Worm (Caenorhabditis elegans): ENCODE measurements around the gene gbb-2.
A peak's percentile ranks its signal among the peaks of the same experiment; 100 is the strongest.

Gene gbb-2

ce11 chrIV:4446884-4447283 lies 59.7 kb downstream of the gbb-2 start (continued):
- TF ChIP-seq unc-30 (tag; optimal IDR thresholded peaks at IDR 0.05): no peak
- TF ChIP-seq pax-3 (tag; optimal IDR thresholded peaks at IDR 0.05): no peak
- no peak for TF ChIP-seq skn-1 (tag; optimal IDR thresholded peaks at IDR 0.05)
- TF ChIP-seq snu-23 (GFP tag; optimal IDR thresholded peaks at IDR 0.05): peak; percentile 44
- TF ChIP-seq nhr-85 (tag): peak; percentile 39
- no peak for TF ChIP-seq alr-1 (tag; optimal IDR thresholded peaks at IDR 0.05; ENCODE audit: borderline replicate concordance)
- TF ChIP-seq ama-1 (optimal IDR thresholded peaks at IDR 0.05): peak; percentile 74
- TF ChIP-seq swsn-7 (tag; optimal IDR thresholded peaks at IDR 0.05): peak; percentile 41
- no peak for TF ChIP-seq nhr-84 (tag; optimal IDR thresholded peaks at IDR 0.05)
- TF ChIP-seq jun-1 (tag; optimal IDR thresholded peaks at IDR 0.05): peak; percentile 47
- peak; percentile 72 for TF ChIP-seq mep-1 (tag; optimal IDR thresholded peaks at IDR 0.05)
- no peak for TF ChIP-seq ztf-4 (tag; optimal IDR thresholded peaks at IDR 0.05)
- TF ChIP-seq snpc-4 (tag; optimal IDR thresholded peaks at IDR 0.05): no peak
- no peak for TF ChIP-seq tlp-1 (tag; optimal IDR thresholded peaks at IDR 0.05)
- TF ChIP-seq ztf-11 (tag; optimal IDR thresholded peaks at IDR 0.05): peak in 1 of 2 experiments; percentile 23
- no peak for TF ChIP-seq ceh-90 (tag; optimal IDR thresholded peaks at IDR 0.05)
- TF ChIP-seq C16A3.4 (tag; optimal IDR thresholded peaks at IDR 0.05): no peak
- peak in 2 of 3 experiments; percentile 16 for TF ChIP-seq ceh-82 (tag; optimal IDR thresholded peaks at IDR 0.05)
- TF ChIP-seq efl-3 (GFP tag; optimal IDR thresholded peaks at IDR 0.05): no peak
- TF ChIP-seq nhr-28 (tag; optimal IDR thresholded peaks at IDR 0.05): no peak
- TF ChIP-seq sox-4 (tag; optimal IDR thresholded peaks at IDR 0.05): no peak
- no peak for TF ChIP-seq egl-13 (tag; optimal IDR thresholded peaks at IDR 0.05)
- peak; percentile 16 for TF ChIP-seq aly-2 (tag; optimal IDR thresholded peaks at IDR 0.05)
- TF ChIP-seq hpl-2 (GFP tag; optimal IDR thresholded peaks at IDR 0.05): peak; percentile 10
- no peak for TF ChIP-seq unc-62 (GFP tag; optimal IDR thresholded peaks at IDR 0.05)
- no peak for TF ChIP-seq vab-15 (tag; optimal IDR thresholded peaks at IDR 0.05)
- TF ChIP-seq ets-5 (GFP tag; IDR thresholded peaks at IDR 0.05): no peak
- TF ChIP-seq sptf-1 (tag; optimal IDR thresholded peaks at IDR 0.05): no peak
- TF ChIP-seq dsc-1 (tag; optimal IDR thresholded peaks at IDR 0.05): no peak
- no peak for TF ChIP-seq pag-3 (tag; optimal IDR thresholded peaks at IDR 0.05; ENCODE audit: borderline replicate concordance, insufficient read depth)
- peak; percentile 63 for TF ChIP-seq nhr-71 (tag; optimal IDR thresholded peaks at IDR 0.05)
- no peak for TF ChIP-seq nhr-76 (tag; optimal IDR thresholded peaks at IDR 0.05)
- TF ChIP-seq fkh-4 (tag; optimal IDR thresholded peaks at IDR 0.05; ENCODE audit: borderline replicate concordance): no peak
- peak in 1 of 2 experiments; percentile 43 for TF ChIP-seq mdl-1 (tag; optimal IDR thresholded peaks at IDR 0.05)
- TF ChIP-seq unc-86 (tag; optimal IDR thresholded peaks at IDR 0.05): no peak
- TF ChIP-seq C04F5.9 (tag; optimal IDR thresholded peaks at IDR 0.05): no peak
- peak in 1 of 6 experiments; percentile 15 for TF ChIP-seq elt-3 (tag; optimal IDR thresholded peaks at IDR 0.05)
- TF ChIP-seq tbx-2 (tag; optimal IDR thresholded peaks at IDR 0.05): no peak
- no peak for TF ChIP-seq sup-37 (GFP tag; optimal IDR thresholded peaks at IDR 0.05)
- no peak for TF ChIP-seq unc-130 (tag; optimal IDR thresholded peaks at IDR 0.05)
- TF ChIP-seq nhr-11 (tag; optimal IDR thresholded peaks at IDR 0.05): no peak
- TF ChIP-seq fkh-8 (tag; optimal IDR thresholded peaks at IDR 0.05): no peak
- TF ChIP-seq grh-1 (GFP tag; IDR thresholded peaks at IDR 0.05): no peak
- no peak for TF ChIP-seq mab-9 (GFP tag; IDR thresholded peaks at IDR 0.05)
- no peak for TF ChIP-seq irx-1 (tag; optimal IDR thresholded peaks at IDR 0.05)
- TF ChIP-seq efl-1 (optimal IDR thresholded peaks at IDR 0.05): peak; percentile 55 to 60
- TF ChIP-seq efl-1 (GFP tag; optimal IDR thresholded peaks at IDR 0.05 in 1 of 2): peak; percentile 37 to 48
- TF ChIP-seq blmp-1 (tag; optimal IDR thresholded peaks at IDR 0.05): no peak
- peak; percentile 46 to 59 for TF ChIP-seq lin-35 (GFP tag; optimal IDR thresholded peaks at IDR 0.05)
- TF ChIP-seq ceh-8 (GFP tag; optimal IDR thresholded peaks at IDR 0.05): no peak
- TF ChIP-seq isw-1 (GFP tag; IDR thresholded peaks at IDR 0.05): no peak
- no peak for TF ChIP-seq nhr-12 (tag; optimal IDR thresholded peaks at IDR 0.05)
- TF ChIP-seq F16B12.6 (tag; optimal IDR thresholded peaks at IDR 0.05): no peak
- no peak for TF ChIP-seq elt-2 (tag; optimal IDR thresholded peaks at IDR 0.05)
- TF ChIP-seq pqm-1 (tag; optimal IDR thresholded peaks at IDR 0.05): no peak
